Worm (Caenorhabditis elegans) whole organism, L1 larva: ENCODE measurements around the gene M106.3.

Experiments
- C16A3.4 ChIP-seq: fragments of 150-350 bp; optimal IDR thresholded peaks from 2 replicates; lab custom pipeline; 2014; ENCODE audit warnings: missing biosample characterization, missing genetic modification characterization
- F16B12.6 ChIP-seq: fragments of 150-350 bp; optimal IDR thresholded peaks from 2 replicates; lab custom pipeline; 2014; ENCODE audit warnings: missing biosample characterization, missing genetic modification characterization
- Y116A8C.19 ChIP-seq: sonication (generic microtip); optimal IDR thresholded peaks from 2 replicates; lab custom pipeline; 2016; ENCODE audit warnings: missing compliant biosample characterization, missing genetic modification characterization, borderline replicate concordance
- aha-1 ChIP-seq: fragments of 150-350 bp; optimal IDR thresholded peaks from 2 replicates; lab custom pipeline; 2014; ENCODE audit warnings: missing biosample characterization, missing genetic modification characterization
- alr-1 ChIP-seq: fragments of 200-800 bp; sonication (Bioruptor generic); optimal IDR thresholded peaks from 2 replicates; lab custom pipeline; 2018; ENCODE audit warnings: borderline replicate concordance, mild to moderate bottlenecking, missing genetic modification characterization, missing compliant biosample characterization
- aly-2 ChIP-seq: fragments of 150-350 bp; optimal IDR thresholded peaks from 2 replicates; lab custom pipeline; 2014; ENCODE audit warnings: missing biosample characterization, missing genetic modification characterization
- ama-1 ChIP-seq: fragments of 150-350 bp; optimal IDR thresholded peaks from 2 replicates; lab custom pipeline; 2014
- blmp-1 ChIP-seq: fragments of 150-350 bp; optimal IDR thresholded peaks from 2 replicates; lab custom pipeline; 2014; ENCODE audit warnings: missing biosample characterization, missing genetic modification characterization
- ceh-63 ChIP-seq: fragments of 200-800 bp; sonication (Bioruptor generic); optimal IDR thresholded peaks from 2 replicates; lab custom pipeline; 2018; ENCODE audit warnings: mild to moderate bottlenecking, missing genetic modification characterization, missing compliant biosample characterization
- ceh-82 ChIP-seq, 3 experiments: fragments of 150-350 bp in 1 of 3; sonication (generic microtip) in 2 of 3; optimal IDR thresholded peaks; 2 replicates each; lab custom pipeline; 2014 to 2017; ENCODE audit warnings: missing biosample characterization in 3 of 3, missing genetic modification characterization in 3 of 3
- ceh-90 ChIP-seq: sonication (generic microtip); optimal IDR thresholded peaks from 2 replicates; lab custom pipeline; 2016; ENCODE audit warnings: missing genetic modification characterization, missing compliant biosample characterization
- ces-1 ChIP-seq: fragments of 150-350 bp; optimal IDR thresholded peaks from 2 replicates; lab custom pipeline; 2014; ENCODE audit warnings: missing biosample characterization, missing genetic modification reagents, missing genetic modification characterization
- efl-1 ChIP-seq, 4 experiments: fragments of 150-350 bp; optimal IDR thresholded peaks in 3 of 4; peaks in 1 of 4; 1 replicate in 1 of 4; 2 replicates in 3 of 4; lab custom pipeline; 2014; ENCODE audit warnings: missing biosample characterization in 2 of 4, missing genetic modification characterization in 2 of 4, missing genetic modification reagents in 2 of 4
- egl-13 ChIP-seq: sonication (generic microtip); optimal IDR thresholded peaks from 2 replicates; lab custom pipeline; 2016; ENCODE audit warnings: missing genotype, missing genetic modification reagents, missing genetic modification characterization, missing compliant biosample characterization
- ets-5 ChIP-seq: fragments of 200-800 bp; sonication (Bioruptor generic); IDR thresholded peaks from 2 replicates; pipeline ENCODE4 v1.3.6; 2022; ENCODE audit warnings: missing genetic modification characterization, missing compliant biosample characterization
- fkh-4 ChIP-seq: sonication (generic microtip); optimal IDR thresholded peaks from 2 replicates; lab custom pipeline; 2016; ENCODE audit warnings: missing compliant biosample characterization, missing genetic modification characterization, borderline replicate concordance
- fos-1 ChIP-seq: fragments of 150-350 bp; optimal IDR thresholded peaks from 2 replicates; lab custom pipeline; 2014; ENCODE audit warnings: missing biosample characterization, missing genetic modification characterization
- hpl-2 ChIP-seq: fragments of 150-350 bp; optimal IDR thresholded peaks from 2 replicates; lab custom pipeline; 2014; ENCODE audit warnings: missing biosample characterization, missing genetic modification reagents, missing genetic modification characterization
- isw-1 ChIP-seq: fragments of 200-800 bp; sonication (Bioruptor generic); IDR thresholded peaks from 2 replicates; pipeline ENCODE4 v1.3.6; 2022; ENCODE audit warnings: missing genetic modification characterization, missing compliant biosample characterization
- jun-1 ChIP-seq: fragments of 150-350 bp; optimal IDR thresholded peaks from 2 replicates; lab custom pipeline; 2014; ENCODE audit warnings: missing biosample characterization, missing genetic modification reagents, missing genetic modification characterization
- lin-14 ChIP-seq: fragments of 200-800 bp; sonication (Bioruptor generic); optimal IDR thresholded peaks from 2 replicates; lab custom pipeline; 2018; ENCODE audit warnings: mild to moderate bottlenecking, missing genetic modification characterization, moderate library complexity, missing compliant biosample characterization
- lin-15B ChIP-seq: fragments of 150-350 bp; sonication (generic microtip); optimal IDR thresholded peaks from 3 replicates; lab custom pipeline; 2014; ENCODE audit warnings: missing biosample characterization, missing genetic modification characterization
- lin-35 ChIP-seq, 2 experiments: fragments of 150-350 bp; optimal IDR thresholded peaks; 2 replicates each; lab custom pipeline; 2014; ENCODE audit warnings: missing biosample characterization in 2 of 2, missing genetic modification characterization in 2 of 2, missing genetic modification reagents in 2 of 2
- lin-39 ChIP-seq: fragments of 150-350 bp; optimal IDR thresholded peaks from 2 replicates; lab custom pipeline; 2014; ENCODE audit warnings: missing biosample characterization, missing genetic modification reagents, missing genetic modification characterization
- lsy-2 ChIP-seq, 2 experiments: fragments of 150-350 bp; optimal IDR thresholded peaks; 2 replicates each; lab custom pipeline; 2014; ENCODE audit warnings: missing biosample characterization in 2 of 2, missing genetic modification characterization in 2 of 2
- mdl-1 ChIP-seq, 2 experiments: fragments of 150-350 bp; optimal IDR thresholded peaks; 2 replicates each; lab custom pipeline; 2014 to 2017; ENCODE audit warnings: missing biosample characterization in 2 of 2, missing genetic modification characterization in 2 of 2, inconsistent platforms in 1 of 2
- mef-2 ChIP-seq: fragments of 150-350 bp; optimal IDR thresholded peaks from 2 replicates; lab custom pipeline; 2014; ENCODE audit warnings: missing biosample characterization, missing genetic modification characterization
- nhr-11 ChIP-seq: fragments of 150-350 bp; optimal IDR thresholded peaks from 2 replicates; lab custom pipeline; 2014; ENCODE audit warnings: missing biosample characterization, missing genetic modification characterization
- nhr-12 ChIP-seq: sonication (generic microtip); optimal IDR thresholded peaks from 2 replicates; lab custom pipeline; 2017; ENCODE audit warnings: missing biosample characterization, missing genetic modification characterization
- nhr-19 ChIP-seq: fragments of 200-800 bp; sonication (Bioruptor generic); conservative IDR thresholded peaks from 2 replicates; pipeline ENCODE4 v1.3.6; 2022; ENCODE audit warnings: missing genetic modification characterization, missing compliant biosample characterization
- nhr-237 ChIP-seq: fragments of 150-350 bp; optimal IDR thresholded peaks from 2 replicates; lab custom pipeline; 2014; ENCODE audit warnings: missing biosample characterization, missing genetic modification characterization
- nhr-71 ChIP-seq: sonication (generic microtip); optimal IDR thresholded peaks from 2 replicates; lab custom pipeline; 2016; ENCODE audit warnings: mild to moderate bottlenecking, missing genetic modification characterization, moderate library complexity, missing compliant biosample characterization
- nhr-76 ChIP-seq: sonication (generic microtip); optimal IDR thresholded peaks from 2 replicates; lab custom pipeline; 2017; ENCODE audit warnings: missing biosample characterization, missing genetic modification characterization
- nhr-77 ChIP-seq: fragments of 150-350 bp; optimal IDR thresholded peaks from 2 replicates; lab custom pipeline; 2014; ENCODE audit warnings: missing biosample characterization, missing genetic modification characterization
- nhr-85 ChIP-seq: sonication (generic microtip); peaks from one replicate; lab custom pipeline; 2016; ENCODE audit warnings: missing genetic modification characterization, inconsistent platforms, missing compliant biosample characterization
- pax-3 ChIP-seq: fragments of 200-800 bp; sonication (Bioruptor generic); optimal IDR thresholded peaks from 2 replicates; lab custom pipeline; 2018; ENCODE audit warnings: mild to moderate bottlenecking, missing genetic modification characterization, moderate library complexity, missing compliant biosample characterization
- skn-1 ChIP-seq: fragments of 150-350 bp; optimal IDR thresholded peaks from 2 replicates; lab custom pipeline; 2014; ENCODE audit warnings: missing biosample characterization, missing genetic modification characterization
- snpc-4 ChIP-seq: fragments of 150-350 bp; optimal IDR thresholded peaks from 2 replicates; lab custom pipeline; 2014; ENCODE audit warnings: missing biosample characterization, missing genetic modification characterization
- snu-23 ChIP-seq: sonication (generic microtip); optimal IDR thresholded peaks from 2 replicates; lab custom pipeline; 2016; ENCODE audit warnings: missing genetic modification characterization, missing compliant biosample characterization
- sox-4 ChIP-seq: sonication (generic microtip); optimal IDR thresholded peaks from 2 replicates; lab custom pipeline; 2016; ENCODE audit warnings: missing genetic modification characterization, missing compliant biosample characterization
- sptf-1 ChIP-seq: fragments of 150-350 bp; optimal IDR thresholded peaks from 2 replicates; lab custom pipeline; 2014; ENCODE audit warnings: missing biosample characterization, missing genetic modification characterization
- tbx-2 ChIP-seq: sonication (generic microtip); optimal IDR thresholded peaks from 2 replicates; lab custom pipeline; 2016; ENCODE audit warnings: missing genetic modification characterization, missing compliant biosample characterization
- unc-62 ChIP-seq: fragments of 150-350 bp; optimal IDR thresholded peaks from 2 replicates; lab custom pipeline; 2014; ENCODE audit warnings: missing biosample characterization, missing genetic modification reagents, missing genetic modification characterization
- unc-86 ChIP-seq: sonication (generic microtip); optimal IDR thresholded peaks from 2 replicates; lab custom pipeline; 2016; ENCODE audit warnings: missing genetic modification characterization, missing compliant biosample characterization
- xbp-1 ChIP-seq: sonication (generic microtip); optimal IDR thresholded peaks from 2 replicates; lab custom pipeline; 2016; ENCODE audit warnings: missing genetic modification characterization, missing compliant biosample characterization
- zag-1 ChIP-seq: fragments of 150-350 bp; optimal IDR thresholded peaks from 2 replicates; lab custom pipeline; 2014; ENCODE audit warnings: missing biosample characterization, missing genetic modification characterization
- ztf-11 ChIP-seq, 2 experiments: sonication (generic microtip); optimal IDR thresholded peaks; 2 replicates each; lab custom pipeline; 2016 to 2017; ENCODE audit warnings: missing genetic modification characterization in 2 of 2, missing biosample characterization in 1 of 2, missing compliant biosample characterization in 1 of 2
- ztf-4 ChIP-seq: fragments of 150-350 bp; optimal IDR thresholded peaks from 2 replicates; lab custom pipeline; 2014; ENCODE audit warnings: missing biosample characterization, missing genetic modification characterization

Gene M106.3

ce11 chrII:10840067-10840466 is 20.6 kb downstream of the M106.3 start (continued):
- TF ChIP-seq Y116A8C.19 (tag; lab: Kevin White, UChicago) (no peak), efl-1 (optimal IDR thresholded peaks at IDR 0.05; lab: Kevin White, UChicago) (peak; percentile 69 to 78), efl-1 (GFP tag; optimal IDR thresholded peaks at IDR 0.05 in 1 of 2; lab: Kevin White, UChicago) (peak; percentile 62 to 98), pax-3 (tag; lab: Kevin White, UChicago) (peak; percentile 35), isw-1 (GFP tag; lab: Robert Waterston, UW) (peak; percentile 39), fkh-4 (peak; percentile 39), skn-1 (peak; percentile 74), nhr-76 (tag; lab: Kevin White, UChicago) (peak; percentile 20), blmp-1 (tag; lab: Kevin White, UChicago) (no peak), xbp-1 (tag; lab: Kevin White, UChicago) (peak; percentile 72), nhr-12 (tag; lab: Kevin White, UChicago) (no peak), mdl-1 (tag; optimal IDR thresholded peaks at IDR 0.05; lab: Kevin White, UChicago) (peak; percentile 9 to 86), ztf-11 (tag; optimal IDR thresholded peaks at IDR 0.05; lab: Kevin White, UChicago) (peak in 1 of 2 experiments; percentile 19), zag-1 (no peak), snpc-4 (tag; lab: Kevin White, UChicago) (peak; percentile 39), fos-1 (tag; lab: Kevin White, UChicago) (peak; percentile 82), hpl-2 (GFP tag; lab: Kevin White, UChicago) (no peak), nhr-85 (tag; lab: Kevin White, UChicago) (peak; percentile 82), jun-1 (tag; lab: Kevin White, UChicago) (peak; percentile 70), aly-2 (tag; lab: Kevin White, UChicago) (peak; percentile 80), nhr-237 (tag; lab: Kevin White, UChicago) (peak; percentile 23), ceh-90 (tag; lab: Kevin White, UChicago) (peak; percentile 6), tbx-2 (tag; lab: Kevin White, UChicago) (peak; percentile 84), ceh-63 (GFP tag; lab: Kevin White, UChicago) (no peak), lsy-2 (tag; optimal IDR thresholded peaks at IDR 0.05; lab: Kevin White, UChicago) (peak; percentile 77 to 79), F16B12.6 (tag; lab: Kevin White, UChicago) (peak; percentile 59), alr-1 (tag; lab: Kevin White, UChicago) (no peak), lin-35 (GFP tag; optimal IDR thresholded peaks at IDR 0.05; lab: Kevin White, UChicago) (peak; percentile 77 to 89), snu-23 (GFP tag; lab: Kevin White, UChicago) (peak; percentile 93), aha-1 (tag; lab: Kevin White, UChicago) (no peak), nhr-11 (no peak), egl-13 (tag; lab: Kevin White, UChicago) (peak; percentile 63), lin-14 (GFP tag; lab: Kevin White, UChicago) (peak; percentile 85)

ce11 chrII:10838550-10838949 is 22.2 kb downstream of the M106.3 start:
- TF ChIP-seq ceh-90 (tag; lab: Kevin White, UChicago): no peak
- TF ChIP-seq zag-1: no peak
- TF ChIP-seq ztf-4 (tag; lab: Kevin White, UChicago): no peak
- TF ChIP-seq ztf-11 (tag; optimal IDR thresholded peaks at IDR 0.05; lab: Kevin White, UChicago): no peak
- TF ChIP-seq mef-2: no peak
- TF ChIP-seq unc-86 (tag; lab: Kevin White, UChicago): no peak
- no peak for TF ChIP-seq nhr-19 (GFP tag; lab: Robert Waterston, UW)
- no peak for TF ChIP-seq aha-1 (tag; lab: Kevin White, UChicago)
- TF ChIP-seq C16A3.4 (tag; lab: Kevin White, UChicago): no peak
- no peak for TF ChIP-seq ama-1
- no peak for TF ChIP-seq ets-5 (GFP tag; lab: Robert Waterston, UW)

ce11 chrII:10834717-10835116 is 26.0 kb downstream of the M106.3 start:
- TF ChIP-seq sptf-1 (tag; lab: Kevin White, UChicago): no peak
- TF ChIP-seq lin-14 (GFP tag; lab: Kevin White, UChicago): no peak
- TF ChIP-seq unc-62 (GFP tag; lab: Kevin White, UChicago): no peak
- TF ChIP-seq lin-15B: no peak
- no peak for TF ChIP-seq jun-1 (tag; lab: Kevin White, UChicago)
- TF ChIP-seq aly-2 (tag; lab: Kevin White, UChicago): no peak
- TF ChIP-seq nhr-77: no peak
- TF ChIP-seq lin-39: no peak
- no peak for TF ChIP-seq sox-4 (tag; lab: Kevin White, UChicago)
- TF ChIP-seq isw-1 (GFP tag; lab: Robert Waterston, UW): no peak
- TF ChIP-seq ces-1 (GFP tag; lab: Kevin White, UChicago): no peak
- TF ChIP-seq nhr-71 (tag; lab: Kevin White, UChicago): no peak
- no peak for TF ChIP-seq mef-2
- TF ChIP-seq skn-1: no peak
- TF ChIP-seq tbx-2 (tag; lab: Kevin White, UChicago): no peak
- TF ChIP-seq ceh-82 (tag; optimal IDR thresholded peaks at IDR 0.05; lab: Kevin White, UChicago): no peak
